Worm (Caenorhabditis elegans) whole organism, L4 larva: ENCODE measurements around the gene egl-5.

Experiments used
- D1046.2 ChIP-seq: fragments of 200-800 bp; sonication (Bioruptor generic); IDR thresholded peaks from 2 replicates; pipeline ENCODE4 v1.3.6; 2022; ENCODE audit warnings: missing genetic modification characterization, missing compliant biosample characterization
- ceh-20 ChIP-seq: fragments of 200-800 bp; sonication (Bioruptor generic); IDR thresholded peaks from 2 replicates; pipeline ENCODE4 v1.3.6; 2022; ENCODE audit warnings: missing genetic modification reagents, missing genetic modification characterization, missing compliant biosample characterization
- hlh-11 ChIP-seq: fragments of 200-800 bp; sonication (Bioruptor generic); optimal IDR thresholded peaks from 2 replicates; lab custom pipeline; 2018; ENCODE audit warnings: mild to moderate bottlenecking, missing genetic modification characterization, missing compliant biosample characterization
- lin-15B ChIP-seq: fragments of 150-350 bp; sonication (generic microtip); optimal IDR thresholded peaks from 3 replicates; lab custom pipeline; 2014; ENCODE audit warnings: missing biosample characterization, missing genetic modification characterization
- lin-29 ChIP-seq: fragments of 200-800 bp; sonication (Bioruptor generic); IDR thresholded peaks from 2 replicates; pipeline ENCODE4 v1.3.6; 2022; ENCODE audit warnings: missing genetic modification reagents, missing genetic modification characterization, missing compliant biosample characterization
- lsy-2 ChIP-seq, 2 experiments: fragments of 150-350 bp in 1 of 2; sonication (generic microtip) in 1 of 2; optimal IDR thresholded peaks; 2 replicates each; lab custom pipeline; 2014 to 2017; ENCODE audit warnings: missing biosample characterization in 2 of 2, missing genetic modification characterization in 2 of 2
- mdt-29 ChIP-seq: fragments of 200-800 bp; sonication (Bioruptor generic); IDR thresholded peaks from 2 replicates; pipeline ENCODE4 v1.3.6; 2022; ENCODE audit warnings: missing genetic modification reagents, missing genetic modification characterization, missing compliant biosample characterization
- nhr-10 ChIP-seq: fragments of 150-350 bp; optimal IDR thresholded peaks from 2 replicates; lab custom pipeline; 2014; ENCODE audit warnings: missing biosample characterization, missing genetic modification characterization

DNA sequence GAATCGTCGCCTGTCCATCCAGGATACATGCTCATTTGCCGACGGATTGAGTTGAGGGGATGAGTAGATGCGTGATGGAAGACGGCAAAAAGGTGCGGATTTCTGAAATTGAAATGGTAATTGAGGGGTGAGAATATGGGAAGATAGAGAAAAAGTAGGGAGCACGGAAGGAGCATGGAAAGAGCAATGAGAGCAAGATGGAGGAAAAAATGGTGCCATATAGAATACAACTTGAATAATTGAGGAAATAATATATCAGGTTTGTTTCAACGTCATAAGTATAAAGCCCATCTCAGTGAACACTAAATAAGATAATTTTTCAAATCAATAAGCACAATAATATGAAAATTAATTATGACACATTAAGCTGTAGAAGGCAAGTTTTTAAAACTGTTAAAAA is 30.8 kb upstream of the egl-5 start, which contains the start of gene mab-5:
- TF ChIP-seq lin-29: no peak
- no peak for TF ChIP-seq nhr-10 (tag; lab: Kevin White, UChicago)
- no peak for TF ChIP-seq lsy-2 (tag; optimal IDR thresholded peaks at IDR 0.05; lab: Kevin White, UChicago)
- no peak for TF ChIP-seq mdt-29 (GFP tag; lab: Robert Waterston, UW)
- no peak for TF ChIP-seq D1046.2 (GFP tag; lab: Robert Waterston, UW)
- TF ChIP-seq hlh-11 (tag; lab: Kevin White, UChicago): no peak
- TF ChIP-seq lin-15B (tag; lab: Kevin White, UChicago): no peak
- TF ChIP-seq ceh-20 (GFP tag; lab: Robert Waterston, UW): no peak
